Fruit fly (Drosophila melanogaster) whole organism, wandering third instar larva: ENCODE measurements around the gene CG32655.
A peak's percentile ranks its signal among the peaks of the same experiment; 100 is the strongest.

Experiments
- Abd-B ChIP-seq: fragments of >200 bp; optimal IDR thresholded peaks from 2 replicates; lab custom pipeline; 2017; ENCODE audit warnings: missing biosample characterization, missing genetic modification characterization
- CG32264 ChIP-seq: fragments of 200-800 bp; sonication (Bioruptor generic); optimal IDR thresholded peaks from 2 replicates; lab custom pipeline; 2016; ENCODE audit warnings: missing biosample characterization, missing genetic modification characterization
- CG9705 ChIP-seq: fragments of 200-800 bp; sonication (Bioruptor generic); optimal IDR thresholded peaks from 2 replicates; lab custom pipeline; 2018; ENCODE audit warnings: missing biosample characterization, mild to moderate bottlenecking, missing genetic modification characterization
- CrebA ChIP-seq: fragments of 200-800 bp; sonication (Bioruptor generic); optimal IDR thresholded peaks from 2 replicates; lab custom pipeline; 2016; ENCODE audit warnings: missing biosample characterization, mild to moderate bottlenecking, missing genetic modification characterization, borderline replicate concordance
- Dfd ChIP-seq: fragments of >200 bp; optimal IDR thresholded peaks from 2 replicates; lab custom pipeline; 2017; ENCODE audit warnings: missing biosample characterization, missing genetic modification characterization
- Dif ChIP-seq: fragments of 200-275, 200-300 bp; sonication (Bioruptor generic); optimal IDR thresholded peaks from 2 replicates; lab custom pipeline; 2018; ENCODE audit warnings: missing biosample characterization, missing genetic modification characterization; ENCODE audit not compliant: partially characterized antibody
- GATAd ChIP-seq: sonication (Bioruptor generic); optimal IDR thresholded peaks from 2 replicates; lab custom pipeline; 2016; ENCODE audit warnings: missing biosample characterization, missing genetic modification characterization
- HLH106 ChIP-seq: fragments of 200-800 bp; optimal IDR thresholded peaks from 3 replicates; lab custom pipeline; 2019; ENCODE audit warnings: missing biosample characterization, mild to moderate bottlenecking, missing genetic modification characterization, moderate library complexity
- Hnf4 ChIP-seq: fragments of 200-800 bp; sonication (Bioruptor generic); optimal IDR thresholded peaks from 2 replicates; lab custom pipeline; 2016; ENCODE audit warnings: missing biosample characterization, mild to moderate bottlenecking, missing genetic modification characterization
- Hr78 ChIP-seq: fragments of >200 bp; optimal IDR thresholded peaks from 2 replicates; lab custom pipeline; 2017; ENCODE audit warnings: missing biosample characterization, missing genetic modification characterization
- Hr83 ChIP-seq: fragments of 200-300 bp; sonication (Bioruptor generic); optimal IDR thresholded peaks from 2 replicates; lab custom pipeline; 2016; ENCODE audit warnings: missing biosample characterization, mild to moderate bottlenecking, missing genetic modification characterization, moderate library complexity; ENCODE audit not compliant: poor library complexity, severe bottlenecking
- Jra ChIP-seq: sonication (Bioruptor generic); optimal IDR thresholded peaks from 2 replicates; lab custom pipeline; 2016; ENCODE audit warnings: missing biosample characterization, missing genetic modification characterization
- Mio ChIP-seq: sonication (Bioruptor generic); optimal IDR thresholded peaks from 2 replicates; lab custom pipeline; 2016; ENCODE audit warnings: missing biosample characterization, missing genetic modification characterization
- Myc ChIP-seq: fragments of >200 bp; optimal IDR thresholded peaks from 2 replicates; lab custom pipeline; 2017
- N ChIP-seq: fragments of >200 bp; optimal IDR thresholded peaks from 2 replicates; lab custom pipeline; 2018; ENCODE audit warnings: missing biosample characterization, missing external identifiers, missing genetic modification characterization
- OdsH ChIP-seq: fragments of 200-800 bp; sonication (Bioruptor generic); optimal IDR thresholded peaks from 2 replicates; lab custom pipeline; 2016; ENCODE audit warnings: missing biosample characterization, mild to moderate bottlenecking, missing genetic modification characterization
- Sp1 ChIP-seq: fragments of 200-800 bp; sonication (Bioruptor generic); optimal IDR thresholded peaks from 3 replicates; lab custom pipeline; 2019; ENCODE audit warnings: missing biosample characterization, mild to moderate bottlenecking, missing genetic modification characterization, moderate library complexity
- Vsx2 ChIP-seq: fragments of 200-300, 225-300 bp; sonication (Bioruptor generic); optimal IDR thresholded peaks from 2 replicates; lab custom pipeline; 2018; ENCODE audit warnings: missing biosample characterization, missing genetic modification characterization; ENCODE audit not compliant: partially characterized antibody
- br ChIP-seq: fragments of 200-800 bp; sonication (Bioruptor generic); optimal IDR thresholded peaks from 2 replicates; lab custom pipeline; 2016; ENCODE audit warnings: missing biosample characterization, missing genetic modification characterization
- brk ChIP-seq: fragments of 200-800 bp; sonication (Bioruptor generic); optimal IDR thresholded peaks from 2 replicates; lab custom pipeline; 2016; ENCODE audit warnings: missing biosample characterization, mild to moderate bottlenecking, missing genetic modification characterization
- dl ChIP-seq, 2 experiments: fragments of 175-275, 200-275 bp in 1 of 2; fragments of 200-275 bp in 1 of 2; sonication (Bioruptor generic); optimal IDR thresholded peaks; lab custom pipeline; 2018; ENCODE audit warnings: mild to moderate bottlenecking in 2 of 2, missing biosample characterization in 2 of 2, missing genetic modification characterization in 2 of 2, moderate library complexity in 2 of 2; ENCODE audit not compliant: partially characterized antibody in 2 of 2, insufficient read depth in 1 of 2
- dmrt93B ChIP-seq: fragments of 200-800 bp; sonication (Bioruptor generic); optimal IDR thresholded peaks from 2 replicates; lab custom pipeline; 2018; ENCODE audit warnings: missing biosample characterization, mild to moderate bottlenecking, missing genetic modification characterization
- dsf ChIP-seq: sonication (Bioruptor generic); optimal IDR thresholded peaks from 2 replicates; lab custom pipeline; 2016; ENCODE audit warnings: missing biosample characterization, missing genetic modification characterization, borderline replicate concordance
- ey ChIP-seq: fragments of 200-800 bp; sonication (Bioruptor generic); optimal IDR thresholded peaks from 2 replicates; lab custom pipeline; 2016; ENCODE audit warnings: missing biosample characterization, missing genetic modification characterization
- foxo ChIP-seq, 2 experiments: fragments of 200-800 bp; sonication (Bioruptor generic); optimal IDR thresholded peaks; 2 replicates in 1 of 2; 3 replicates in 1 of 2; lab custom pipeline; 2016 to 2017; ENCODE audit warnings: missing biosample characterization in 2 of 2, missing genetic modification characterization in 2 of 2
- fru ChIP-seq: fragments of 200-800 bp; sonication (Bioruptor generic); optimal IDR thresholded peaks from 3 replicates; lab custom pipeline; 2016; ENCODE audit warnings: missing biosample characterization, mild to moderate bottlenecking, missing genetic modification characterization
- h ChIP-seq: fragments of 200-800 bp; sonication (Bioruptor generic); optimal IDR thresholded peaks from 3 replicates; lab custom pipeline; 2016; ENCODE audit warnings: missing biosample characterization, mild to moderate bottlenecking, missing genetic modification characterization
- jim ChIP-seq: fragments of 175-275, 200-325 bp; sonication (Bioruptor generic); optimal IDR thresholded peaks from 2 replicates; lab custom pipeline; 2016; ENCODE audit warnings: missing biosample characterization, mild to moderate bottlenecking, missing genetic modification characterization
- pan ChIP-seq: fragments of >200 bp; optimal IDR thresholded peaks from 2 replicates; lab custom pipeline; 2017
- psq ChIP-seq: fragments of 200-800 bp; sonication (Bioruptor generic); optimal IDR thresholded peaks from 3 replicates; lab custom pipeline; 2017; ENCODE audit warnings: missing biosample characterization, mild to moderate bottlenecking, missing genetic modification characterization, moderate library complexity
- tai ChIP-seq: sonication (Bioruptor generic); optimal IDR thresholded peaks from 2 replicates; lab custom pipeline; 2016; ENCODE audit warnings: missing biosample characterization, missing genetic modification characterization
- woc ChIP-seq: sonication (Bioruptor generic); optimal IDR thresholded peaks from 2 replicates; lab custom pipeline; 2016; ENCODE audit warnings: missing biosample characterization, mild to moderate bottlenecking, missing genetic modification characterization

The CG32655 gene

dm6 chrX:12212766-12213165, 22.9 kb downstream of the CG32655 start:
- TF ChIP-seq Hr78 (GFP tag; lab: Kevin White, UChicago), result no peak
- no peak for TF ChIP-seq Jra (GFP tag; lab: Kevin White, UChicago)
- no peak for TF ChIP-seq N
- no peak for TF ChIP-seq Mio (GFP tag; lab: Kevin White, UChicago)
- TF ChIP-seq br (GFP tag; lab: Kevin White, UChicago), result no peak
- no peak for TF ChIP-seq CG9705 (GFP tag; lab: Kevin White, UChicago)
- TF ChIP-seq Vsx2 (GFP tag; lab: Kevin White, UChicago), result no peak
- no peak for TF ChIP-seq psq (GFP tag; lab: Kevin White, UChicago)
- TF ChIP-seq CrebA, result no peak
- TF ChIP-seq ey (GFP tag; lab: Kevin White, UChicago), result no peak
- TF ChIP-seq woc, result no peak
- TF ChIP-seq fru (GFP tag; lab: Kevin White, UChicago), result no peak
- no peak for TF ChIP-seq OdsH (GFP tag; lab: Kevin White, UChicago)
- no peak for TF ChIP-seq brk (GFP tag; lab: Kevin White, UChicago)
- TF ChIP-seq dsf (GFP tag; lab: Kevin White, UChicago), result no peak
- no peak for TF ChIP-seq Dif (GFP tag; lab: Kevin White, UChicago)
- TF ChIP-seq Sp1, result no peak
- TF ChIP-seq pan (lab: Kevin White, UChicago), result no peak
- no peak for TF ChIP-seq Abd-B (GFP tag; lab: Kevin White, UChicago)
- no peak for TF ChIP-seq HLH106 (tag; lab: Kevin White, UChicago)

dm6 chrX:12207595-12207994, 28.1 kb downstream of the CG32655 start:
- TF ChIP-seq ey (GFP tag; lab: Kevin White, UChicago), result no peak
- no peak for TF ChIP-seq h (GFP tag; lab: Kevin White, UChicago)
- no peak for TF ChIP-seq Hr78 (GFP tag; lab: Kevin White, UChicago)
- no peak for TF ChIP-seq Mio (GFP tag; lab: Kevin White, UChicago)
- TF ChIP-seq brk (GFP tag; lab: Kevin White, UChicago), result no peak
- TF ChIP-seq pan (lab: Kevin White, UChicago), result no peak
- no peak for TF ChIP-seq tai (GFP tag; lab: Kevin White, UChicago)
- no peak for TF ChIP-seq GATAd (GFP tag; lab: Kevin White, UChicago)
- no peak for TF ChIP-seq Vsx2 (GFP tag; lab: Kevin White, UChicago)
- TF ChIP-seq Myc (lab: Kevin White, UChicago), result no peak
- TF ChIP-seq jim (GFP tag; lab: Kevin White, UChicago), result no peak
- no peak for TF ChIP-seq N
- no peak for TF ChIP-seq Abd-B (GFP tag; lab: Kevin White, UChicago)
- no peak for TF ChIP-seq Dfd
- TF ChIP-seq Sp1, result no peak
- TF ChIP-seq foxo (GFP tag; optimal IDR thresholded peaks at IDR 0.05; lab: Kevin White, UChicago), result no peak
- TF ChIP-seq dl (GFP tag; optimal IDR thresholded peaks at IDR 0.05; lab: Kevin White, UChicago; ENCODE audit: insufficient read depth in 1 of 2, partially characterized antibody in 2 of 2), result no peak
- TF ChIP-seq Hnf4, result no peak

- TF ChIP-seq dmrt93B (no peak), Abd-B (GFP tag; lab: Kevin White, UChicago) (no peak), br (GFP tag; lab: Kevin White, UChicago) (no peak), dsf (GFP tag; lab: Kevin White, UChicago) (no peak), woc (no peak), HLH106 (tag; lab: Kevin White, UChicago) (no peak), dl (GFP tag; optimal IDR thresholded peaks at IDR 0.05; lab: Kevin White, UChicago; ENCODE audit: insufficient read depth in 1 of 2, partially characterized antibody in 2 of 2) (no peak), Dif (GFP tag; lab: Kevin White, UChicago) (no peak), Hr83 (no peak), Hr78 (GFP tag; lab: Kevin White, UChicago) (no peak), foxo (GFP tag; optimal IDR thresholded peaks at IDR 0.05; lab: Kevin White, UChicago) (no peak)
These were observed 28.5 kb downstream of the CG32655 start for dm6 chrX:12207151-12207550.

dm6 chrX:12206226-12206625, 29.5 kb downstream of the CG32655 start:
- TF ChIP-seq psq (GFP tag; lab: Kevin White, UChicago), result peak; percentile 14
- TF ChIP-seq CG32264 (GFP tag; lab: Kevin White, UChicago), result no peak
- TF ChIP-seq, all 38 proteins: peak for 1
